Worm (Caenorhabditis elegans) whole organism, L1 larva: ENCODE results near the gene zag-1.

Experiments used
- aly-2 ChIP-seq: fragments of 150-350 bp; optimal IDR thresholded peaks from 2 replicates; lab custom pipeline; 2014; ENCODE audit warnings: missing biosample characterization, missing genetic modification characterization
- efl-1 ChIP-seq, 4 experiments: fragments of 150-350 bp; optimal IDR thresholded peaks in 3 of 4; peaks in 1 of 4; 1 replicate in 1 of 4; 2 replicates in 3 of 4; lab custom pipeline; 2014; ENCODE audit warnings: missing biosample characterization in 2 of 4, missing genetic modification characterization in 2 of 4, missing genetic modification reagents in 2 of 4
- egl-27 ChIP-seq, 2 experiments: fragments of 150-350 bp in 1 of 2; sonication (generic microtip); optimal IDR thresholded peaks; 3 replicates each; lab custom pipeline; 2017 to 2018; ENCODE audit warnings: missing biosample characterization in 2 of 2, missing genetic modification characterization in 2 of 2, missing genetic modification reagents in 2 of 2
- fos-1 ChIP-seq: fragments of 150-350 bp; optimal IDR thresholded peaks from 2 replicates; lab custom pipeline; 2014; ENCODE audit warnings: missing biosample characterization, missing genetic modification characterization
- mdl-1 ChIP-seq, 2 experiments: fragments of 150-350 bp; optimal IDR thresholded peaks; 2 replicates each; lab custom pipeline; 2014 to 2017; ENCODE audit warnings: missing biosample characterization in 2 of 2, missing genetic modification characterization in 2 of 2, inconsistent platforms in 1 of 2
- nhr-11 ChIP-seq: fragments of 150-350 bp; optimal IDR thresholded peaks from 2 replicates; lab custom pipeline; 2014; ENCODE audit warnings: missing biosample characterization, missing genetic modification characterization
- nhr-19 ChIP-seq: fragments of 200-800 bp; sonication (Bioruptor generic); conservative IDR thresholded peaks from 2 replicates; pipeline ENCODE4 v1.3.6; 2022; ENCODE audit warnings: missing genetic modification characterization, missing compliant biosample characterization
- nhr-85 ChIP-seq: sonication (generic microtip); peaks from one replicate; lab custom pipeline; 2016; ENCODE audit warnings: missing genetic modification characterization, inconsistent platforms, missing compliant biosample characterization
- skn-1 ChIP-seq: fragments of 150-350 bp; optimal IDR thresholded peaks from 2 replicates; lab custom pipeline; 2014; ENCODE audit warnings: missing biosample characterization, missing genetic modification characterization
- snpc-4 ChIP-seq: fragments of 150-350 bp; optimal IDR thresholded peaks from 2 replicates; lab custom pipeline; 2014; ENCODE audit warnings: missing biosample characterization, missing genetic modification characterization
- ztf-4 ChIP-seq: fragments of 150-350 bp; optimal IDR thresholded peaks from 2 replicates; lab custom pipeline; 2014; ENCODE audit warnings: missing biosample characterization, missing genetic modification characterization

- TF ChIP-seq efl-1 (optimal IDR thresholded peaks at IDR 0.05; lab: Kevin White, UChicago) (no peak), efl-1 (GFP tag; optimal IDR thresholded peaks at IDR 0.05 in 1 of 2; lab: Kevin White, UChicago) (peak in 1 of 2 experiments; percentile 8), fos-1 (tag; lab: Kevin White, UChicago) (no peak), snpc-4 (tag; lab: Kevin White, UChicago) (no peak), nhr-19 (GFP tag; lab: Robert Waterston, UW) (no peak), aly-2 (tag; lab: Kevin White, UChicago) (no peak), ztf-4 (tag; lab: Kevin White, UChicago) (no peak), mdl-1 (tag; optimal IDR thresholded peaks at IDR 0.05; lab: Kevin White, UChicago) (no peak), skn-1 (tag; lab: Kevin White, UChicago) (no peak), nhr-11 (tag; lab: Kevin White, UChicago) (no peak), egl-27 (tag; optimal IDR thresholded peaks at IDR 0.05; lab: Kevin White, UChicago) (no peak), nhr-85 (tag; lab: Kevin White, UChicago) (no peak)
These were observed 12.6 kb upstream of the zag-1 start for ce11 chrIV:3843019-3843527.
